Fruit fly (Drosophila melanogaster): ENCODE results near the gene CG17217.

DNA sequence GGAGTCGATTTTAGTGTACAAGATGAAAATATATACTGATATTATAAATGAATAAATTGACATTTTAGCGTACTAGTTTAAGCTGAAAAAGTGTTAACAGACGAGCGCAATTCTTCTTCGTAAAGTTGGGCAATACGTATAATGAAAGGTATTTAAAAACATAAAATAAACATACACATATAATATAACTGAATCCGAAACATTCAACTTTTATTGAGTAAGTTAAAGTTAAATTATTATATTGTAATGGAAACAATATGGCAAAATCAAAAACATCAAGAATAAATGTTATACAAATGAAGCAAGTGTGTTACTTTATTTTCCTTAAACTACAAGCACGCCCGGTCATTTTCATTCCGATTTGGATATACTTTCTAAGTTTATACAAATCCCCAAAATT is at the start of gene CG17217:
- TF ChIP-seq Gug (GFP tag; IDR thresholded peaks at IDR 0.05): no peak
- no peak for TF ChIP-seq CG8119 (GFP tag; IDR thresholded peaks at IDR 0.05)
- TF ChIP-seq topi (GFP tag; optimal IDR thresholded peaks at IDR 0.05): no peak
- no peak for TF ChIP-seq CG4318 (GFP tag; optimal IDR thresholded peaks at IDR 0.05)
- no peak for TF ChIP-seq Blimp-1 (GFP tag; optimal IDR thresholded peaks at IDR 0.05)
- TF ChIP-seq Hr39 (GFP tag; optimal IDR thresholded peaks at IDR 0.05): no peak
- no peak for TF ChIP-seq CG6163 (GFP tag; IDR thresholded peaks at IDR 0.05)
- no peak for TF ChIP-seq Sox102F (GFP tag; optimal IDR thresholded peaks at IDR 0.05)
- no peak for TF ChIP-seq CG11902 (GFP tag; optimal IDR thresholded peaks at IDR 0.05)
- TF ChIP-seq CG6792 (GFP tag; optimal IDR thresholded peaks at IDR 0.05): no peak
- no peak for TF ChIP-seq dac (GFP tag; optimal IDR thresholded peaks at IDR 0.05)
- TF ChIP-seq pdm3 (GFP tag; optimal IDR thresholded peaks at IDR 0.05): no peak
- TF ChIP-seq vri (GFP tag; optimal IDR thresholded peaks at IDR 0.05): no peak
